Worm (Caenorhabditis elegans) whole organism, young adult: ENCODE measurements around the gene spp-5.
A peak's percentile ranks its signal among the peaks of the same experiment; 100 is the strongest.

ENCODE experiments used
- B0336.3 ChIP-seq: fragments of 200-800 bp; sonication (Bioruptor generic); IDR thresholded peaks from 2 replicates; pipeline ENCODE4 v1.3.6; 2022; ENCODE audit warnings: missing genetic modification characterization, missing compliant biosample characterization
- C06A6.2 ChIP-seq: fragments of 200-800 bp; sonication (Bioruptor generic); conservative IDR thresholded peaks from 2 replicates; pipeline ENCODE4 v1.3.6; 2022; ENCODE audit warnings: missing genetic modification characterization, missing compliant biosample characterization
- F10E7.11 ChIP-seq: sonication (generic microtip); optimal IDR thresholded peaks from 2 replicates; lab custom pipeline; 2017; ENCODE audit warnings: mild to moderate bottlenecking, missing genetic modification characterization, moderate library complexity, missing compliant biosample characterization
- K11D2.4 ChIP-seq: fragments of 200-800 bp; sonication (Bioruptor generic); IDR thresholded peaks from 2 replicates; pipeline ENCODE4 v1.3.6; 2022; ENCODE audit warnings: missing genetic modification reagents, missing genetic modification characterization, missing compliant biosample characterization
- T07F8.4 ChIP-seq: sonication (generic microtip); optimal IDR thresholded peaks from 2 replicates; lab custom pipeline; 2016; ENCODE audit warnings: mild to moderate bottlenecking, missing genetic modification characterization, moderate library complexity, missing compliant biosample characterization
- Y53F4B.3 ChIP-seq: fragments of 200-800 bp; sonication (Bioruptor generic); IDR thresholded peaks from 2 replicates; pipeline ENCODE4 v1.3.6; 2022; ENCODE audit warnings: missing genetic modification reagents, missing genetic modification characterization, missing compliant biosample characterization
- Y53G8AR.9 ChIP-seq: fragments of 200-800 bp; sonication (Bioruptor generic); conservative IDR thresholded peaks from 2 replicates; pipeline ENCODE4 v1.3.6; 2022; ENCODE audit warnings: missing genetic modification reagents, missing genetic modification characterization, missing compliant biosample characterization
- Y79H2A.3 ChIP-seq: fragments of 200-800 bp; sonication (Bioruptor generic); conservative IDR thresholded peaks from 2 replicates; pipeline ENCODE4 v1.3.6; 2022; ENCODE audit warnings: missing genetic modification reagents, missing genetic modification characterization, missing compliant biosample characterization
- ZK185.1 ChIP-seq: sonication (generic microtip); optimal IDR thresholded peaks from 2 replicates; lab custom pipeline; 2016; ENCODE audit warnings: mild to moderate bottlenecking, missing genetic modification characterization, missing compliant biosample characterization; ENCODE audit not compliant: poor library complexity, severe bottlenecking
- akir-1 ChIP-seq: fragments of 200-800 bp; sonication (Bioruptor generic); optimal IDR thresholded peaks from 2 replicates; lab custom pipeline; 2018; ENCODE audit warnings: mild to moderate bottlenecking, missing genetic modification characterization, moderate library complexity, missing compliant biosample characterization
- ama-1 ChIP-seq, 3 experiments: fragments of 150-350 bp in 1 of 3; sonication (generic microtip) in 2 of 3; optimal IDR thresholded peaks; 2 replicates each; lab custom pipeline; 2014 to 2018; ENCODE audit warnings: missing biosample characterization in 2 of 3, missing genetic modification characterization in 2 of 3, missing genetic modification reagents in 2 of 3
- aptf-3 ChIP-seq: fragments of 200-800 bp; sonication (Bioruptor generic); IDR thresholded peaks from 2 replicates; pipeline ENCODE4 v1.3.6; 2022; ENCODE audit warnings: missing genetic modification characterization, missing compliant biosample characterization
- atf-7 ChIP-seq: sonication (generic microtip); optimal IDR thresholded peaks from 2 replicates; lab custom pipeline; 2017; ENCODE audit warnings: mild to moderate bottlenecking, missing genetic modification characterization, missing compliant biosample characterization
- bed-1 ChIP-seq: fragments of 200-800 bp; sonication (Bioruptor generic); IDR thresholded peaks from 2 replicates; pipeline ENCODE4 v1.3.6; 2022; ENCODE audit warnings: missing genetic modification reagents, missing genetic modification characterization, missing compliant biosample characterization
- cebp-1 ChIP-seq, 2 experiments: fragments of 200-800 bp in 1 of 2; sonication (Bioruptor generic) in 1 of 2; sonication (generic microtip) in 1 of 2; IDR thresholded peaks in 1 of 2; optimal IDR thresholded peaks in 1 of 2; 2 replicates each; pipeline versions ENCODE4 v1.3.6 to Lab custom; 2017 to 2022; ENCODE audit warnings: missing compliant biosample characterization in 2 of 2, missing genetic modification characterization in 2 of 2, mild to moderate bottlenecking in 1 of 2, missing genetic modification reagents in 1 of 2, moderate library complexity in 1 of 2
- cebp-2 ChIP-seq: fragments of 200-800 bp; sonication (Bioruptor generic); IDR thresholded peaks from 2 replicates; pipeline ENCODE4 v1.3.6; 2022; ENCODE audit warnings: missing genetic modification characterization, missing compliant biosample characterization
- ceh-40 ChIP-seq: fragments of 200-800 bp; sonication (Bioruptor generic); IDR thresholded peaks from 2 replicates; pipeline ENCODE4 v1.3.6; 2022; ENCODE audit warnings: missing genetic modification characterization, missing compliant biosample characterization
- ceh-58 ChIP-seq: fragments of 200-800 bp; sonication (Bioruptor generic); IDR thresholded peaks from 2 replicates; pipeline ENCODE4 v1.3.6; 2022; ENCODE audit warnings: missing genetic modification characterization, missing compliant biosample characterization
- ceh-79 ChIP-seq: sonication (generic microtip); optimal IDR thresholded peaks from 2 replicates; lab custom pipeline; 2017; ENCODE audit warnings: mild to moderate bottlenecking, missing genetic modification characterization, missing compliant biosample characterization
- dpff-1 ChIP-seq: sonication (generic microtip); optimal IDR thresholded peaks from 2 replicates; lab custom pipeline; 2017; ENCODE audit warnings: mild to moderate bottlenecking, missing genetic modification characterization, missing compliant biosample characterization
- egl-18 ChIP-seq: fragments of 200-800 bp; sonication (Bioruptor generic); IDR thresholded peaks from 2 replicates; pipeline ENCODE4 v1.3.6; 2022; ENCODE audit warnings: missing genetic modification reagents, missing genetic modification characterization, missing compliant biosample characterization
- ets-4 ChIP-seq: fragments of 200-800 bp; sonication (Bioruptor generic); optimal IDR thresholded peaks from 2 replicates; lab custom pipeline; 2018; ENCODE audit warnings: mild to moderate bottlenecking, missing genetic modification characterization, missing compliant biosample characterization
- him-1 ChIP-seq: sonication (generic microtip); optimal IDR thresholded peaks from 2 replicates; lab custom pipeline; 2016; ENCODE audit warnings: missing genotype, missing genetic modification reagents, missing genetic modification characterization, missing compliant biosample characterization
- hmg-1.2 ChIP-seq: fragments of 200-800 bp; sonication (Bioruptor generic); IDR thresholded peaks from 2 replicates; pipeline ENCODE4 v1.3.6; 2022; ENCODE audit warnings: missing genetic modification reagents, missing genetic modification characterization, missing compliant biosample characterization
- hrde-1 ChIP-seq: sonication (generic microtip); optimal IDR thresholded peaks from 2 replicates; lab custom pipeline; 2016; ENCODE audit warnings: missing genetic modification characterization, mild to moderate bottlenecking, missing compliant biosample characterization, moderate library complexity, missing genotype, missing genetic modification reagents, borderline replicate concordance
- hsf-1 ChIP-seq: fragments of 200-800 bp; sonication (Bioruptor generic); IDR thresholded peaks from 2 replicates; pipeline ENCODE4 v1.3.6; 2022; ENCODE audit warnings: missing genetic modification reagents, missing genetic modification characterization, missing compliant biosample characterization
- lin-26 ChIP-seq: fragments of 200-800 bp; sonication (Bioruptor generic); IDR thresholded peaks from 2 replicates; pipeline ENCODE4 v1.3.6; 2022; ENCODE audit warnings: missing genetic modification reagents, missing genetic modification characterization, missing compliant biosample characterization
- lin-35 ChIP-seq, 3 experiments: fragments of 150-350 bp in 2 of 3; sonication (generic microtip) in 1 of 3; optimal IDR thresholded peaks; 2 replicates each; lab custom pipeline; 2014 to 2018; ENCODE audit warnings: missing biosample characterization in 3 of 3, missing genetic modification characterization in 3 of 3, missing genetic modification reagents in 3 of 3
- madf-6 ChIP-seq: fragments of 200-800 bp; sonication (Bioruptor generic); IDR thresholded peaks from 2 replicates; pipeline ENCODE4 v1.3.6; 2022; ENCODE audit warnings: missing genetic modification reagents, missing genetic modification characterization, missing compliant biosample characterization
- nfyb-1 ChIP-seq: fragments of 200-800 bp; sonication (Bioruptor generic); IDR thresholded peaks from 2 replicates; pipeline ENCODE4 v1.3.6; 2022; ENCODE audit warnings: missing genetic modification reagents, missing genetic modification characterization, missing compliant biosample characterization
- nhr-80 ChIP-seq: sonication (generic microtip); optimal IDR thresholded peaks from 2 replicates; lab custom pipeline; 2016; ENCODE audit warnings: missing genetic modification characterization, missing compliant biosample characterization
- rcor-1 ChIP-seq: fragments of 200-800 bp; sonication (Bioruptor generic); IDR thresholded peaks from 2 replicates; pipeline ENCODE4 v1.3.6; 2022; ENCODE audit warnings: missing genetic modification reagents, missing genetic modification characterization, missing compliant biosample characterization
- repo-1 ChIP-seq: sonication (generic microtip); optimal IDR thresholded peaks from 2 replicates; lab custom pipeline; 2017; ENCODE audit warnings: mild to moderate bottlenecking, missing genetic modification characterization, missing compliant biosample characterization
- sdz-38 ChIP-seq: sonication (generic microtip); optimal IDR thresholded peaks from 2 replicates; lab custom pipeline; 2016; ENCODE audit warnings: missing genotype, missing genetic modification characterization, missing compliant biosample characterization
- snpc-1.1 ChIP-seq: sonication (generic microtip); optimal IDR thresholded peaks from 2 replicates; lab custom pipeline; 2017; ENCODE audit warnings: missing genetic modification characterization, mild to moderate bottlenecking, missing compliant biosample characterization, antibody characterized with exemption, moderate library complexity, missing genotype, missing genetic modification reagents; ENCODE audit not compliant: insufficient read depth
- snpc-4 ChIP-seq, 5 experiments: fragments of 150-350 bp in 1 of 5; sonication (generic microtip) in 4 of 5; optimal IDR thresholded peaks; 2 replicates each; lab custom pipeline; 2014 to 2018; ENCODE audit warnings: missing genetic modification characterization in 5 of 5, missing biosample characterization in 3 of 5, antibody characterized with exemption in 2 of 5, mild to moderate bottlenecking in 2 of 5, missing compliant biosample characterization in 2 of 5, missing genotype in 2 of 5, moderate library complexity in 2 of 5, missing genetic modification reagents in 1 of 5
- somi-1 ChIP-seq: fragments of 200-800 bp; sonication (Bioruptor generic); optimal IDR thresholded peaks from 2 replicates; lab custom pipeline; 2018; ENCODE audit warnings: mild to moderate bottlenecking, missing genetic modification characterization, missing compliant biosample characterization
- tlf-1 ChIP-seq: fragments of 200-800 bp; sonication (Bioruptor generic); optimal IDR thresholded peaks from 2 replicates; lab custom pipeline; 2018; ENCODE audit warnings: mild to moderate bottlenecking, missing genetic modification characterization, missing compliant biosample characterization
- zim-3 ChIP-seq: sonication (generic microtip); optimal IDR thresholded peaks from 2 replicates; lab custom pipeline; 2017; ENCODE audit warnings: mild to moderate bottlenecking, missing genetic modification characterization, moderate library complexity, missing compliant biosample characterization
- ztf-18 ChIP-seq: sonication (generic microtip); optimal IDR thresholded peaks from 2 replicates; lab custom pipeline; 2016; ENCODE audit warnings: missing genotype, mild to moderate bottlenecking, missing genetic modification characterization, missing compliant biosample characterization
- ztf-25 ChIP-seq: fragments of 200-800 bp; sonication (Bioruptor generic); IDR thresholded peaks from 2 replicates; pipeline ENCODE4 v1.3.6; 2022; ENCODE audit warnings: missing genetic modification reagents, missing genetic modification characterization, missing compliant biosample characterization
- ztf-28 ChIP-seq: fragments of 200-800 bp; sonication (Bioruptor generic); IDR thresholded peaks from 2 replicates; pipeline ENCODE4 v1.3.6; 2022; ENCODE audit warnings: missing genetic modification reagents, missing genetic modification characterization, missing compliant biosample characterization

spp-5 gene

DNA sequence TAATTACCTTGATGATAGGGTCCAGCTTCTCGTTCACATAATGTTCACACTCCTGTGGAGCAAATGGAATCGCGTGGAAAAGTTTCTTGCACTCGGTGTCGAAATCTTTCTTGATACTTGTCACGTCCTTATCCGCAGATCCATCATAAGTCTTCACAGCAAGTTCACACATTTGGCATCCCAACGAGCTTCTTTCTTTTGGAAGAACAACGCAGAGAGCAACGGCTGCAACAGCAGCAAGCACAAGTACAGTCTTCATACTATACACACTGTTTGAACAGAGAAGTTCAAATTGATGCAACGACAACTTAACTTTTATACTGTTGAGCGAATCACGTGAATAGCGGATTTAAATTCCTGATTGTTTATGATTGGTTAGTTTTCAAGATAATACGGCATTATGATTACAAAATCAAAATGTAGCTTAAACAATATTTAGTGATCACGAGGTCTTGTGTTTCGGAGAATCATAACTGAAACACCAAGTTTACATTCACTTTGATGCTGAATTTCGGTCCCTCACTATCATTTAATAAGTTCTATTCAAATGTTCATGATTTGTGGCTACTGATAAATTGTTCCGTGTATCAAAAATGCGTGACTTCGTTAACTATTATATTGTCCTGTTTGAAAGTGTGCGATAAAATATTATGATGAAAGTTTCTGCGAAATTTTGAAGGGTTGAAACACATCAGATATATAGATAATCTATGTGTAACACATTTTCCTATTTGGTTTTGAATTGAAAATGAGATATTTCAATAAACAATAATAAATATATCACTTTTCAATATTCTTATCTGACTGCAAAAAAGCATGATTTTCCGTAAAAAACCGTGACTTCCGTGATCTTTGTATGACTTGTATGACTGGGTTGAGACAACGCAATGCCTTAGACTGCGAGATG, 3.4 kb downstream of the spp-5 start, which contains the start of the genes spp-2 and spp-6 (continued):
- TF ChIP-seq Y53F4B.3 (GFP tag; lab: Robert Waterston, UW): no peak
- TF ChIP-seq ZK185.1 (tag; lab: Kevin White, UChicago): peak; percentile 3
- TF ChIP-seq hmg-1.2 (GFP tag; lab: Robert Waterston, UW): 0 out of 2 replicates have a peak, but pooled peaks have one; percentile 6
- no peak for TF ChIP-seq egl-18 (GFP tag; lab: Robert Waterston, UW)
- TF ChIP-seq cebp-2 (GFP tag; lab: Robert Waterston, UW): 0 out of 2 replicates have a peak, but pooled peaks have one; percentile 24
- no peak for TF ChIP-seq hrde-1 (tag; lab: Kevin White, UChicago)
- TF ChIP-seq ceh-58 (GFP tag; lab: Robert Waterston, UW): no peak
- no peak for TF ChIP-seq cebp-1 (GFP tag; IDR thresholded peaks at IDR 0.05; lab: Robert Waterston, UW)
- peak; percentile 24 for TF ChIP-seq cebp-1 (tag; optimal IDR thresholded peaks at IDR 0.05; lab: Kevin White, UChicago)
- TF ChIP-seq snpc-4 (GFP tag; optimal IDR thresholded peaks at IDR 0.05; lab: Kevin White, UChicago): no peak
- TF ChIP-seq snpc-4 (tag; optimal IDR thresholded peaks at IDR 0.05; lab: Kevin White, UChicago): no peak
- peak; percentile 35; the same call in 1 of the 2 replicates for TF ChIP-seq B0336.3 (GFP tag; lab: Robert Waterston, UW)
- no peak for TF ChIP-seq bed-1 (GFP tag; lab: Robert Waterston, UW)
- TF ChIP-seq Y53G8AR.9 (GFP tag; lab: Robert Waterston, UW): peak; percentile 79
- no peak for TF ChIP-seq ceh-40 (GFP tag; lab: Robert Waterston, UW)
- no peak for TF ChIP-seq ceh-79 (tag; lab: Kevin White, UChicago)
- no peak for TF ChIP-seq C06A6.2 (GFP tag; lab: Robert Waterston, UW)
- no peak for TF ChIP-seq T07F8.4 (tag; lab: Kevin White, UChicago)
- TF ChIP-seq, all 124 proteins: peak for 12

DNA sequence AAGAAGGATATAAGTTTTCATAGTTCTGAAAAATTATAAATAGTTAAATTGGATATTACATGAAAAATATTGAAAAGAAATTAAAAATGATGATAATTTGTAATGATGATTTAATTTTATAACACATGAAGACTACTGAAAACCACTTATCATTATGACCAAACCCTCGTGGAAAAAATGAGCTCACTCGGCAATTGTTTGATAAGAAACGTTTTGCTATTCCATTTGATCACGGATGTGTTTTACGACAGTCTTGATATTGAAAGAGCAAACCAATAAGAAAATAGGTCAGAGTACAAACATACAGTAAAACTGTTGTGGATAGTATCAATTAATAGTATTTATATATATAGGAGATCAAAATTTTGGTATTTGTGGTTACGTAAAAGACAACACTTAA, 4.8 kb downstream of the spp-5 start, which contains the start of gene spp-3:
TSS of gene spp-3 (minus strand) at position 25 of the 400 bp plus-strand sequence.
- TF ChIP-seq ztf-28 (GFP tag; lab: Robert Waterston, UW): no peak
- no peak for TF ChIP-seq dpff-1 (tag; lab: Kevin White, UChicago)
- 0 out of 2 replicates have a peak, but pooled peaks have one; percentile 56 for TF ChIP-seq nfyb-1
- peak; percentile 20 for TF ChIP-seq atf-7 (tag; lab: Kevin White, UChicago)
- TF ChIP-seq ama-1 (optimal IDR thresholded peaks at IDR 0.05; lab: Kevin White, UChicago): no peak
- TF ChIP-seq ama-1 (GFP tag; optimal IDR thresholded peaks at IDR 0.05; lab: Kevin White, UChicago): no peak
- TF ChIP-seq snpc-1.1: no peak
- TF ChIP-seq ztf-25 (GFP tag; lab: Robert Waterston, UW): no peak
- TF ChIP-seq K11D2.4: no peak
- TF ChIP-seq sdz-38: no peak
- no peak for TF ChIP-seq cebp-2 (GFP tag; lab: Robert Waterston, UW)
- TF ChIP-seq nhr-80 (tag; lab: Kevin White, UChicago): peak; percentile 82
- TF ChIP-seq lin-26 (GFP tag; lab: Robert Waterston, UW): no peak
- no peak for TF ChIP-seq him-1 (tag; lab: Kevin White, UChicago)
- TF ChIP-seq B0336.3 (GFP tag; lab: Robert Waterston, UW): no peak; the same call in 1 of the 2 replicates
- TF ChIP-seq lin-35 (GFP tag; optimal IDR thresholded peaks at IDR 0.05; lab: Kevin White, UChicago): no peak
- TF ChIP-seq ceh-40 (GFP tag; lab: Robert Waterston, UW): no peak
- TF ChIP-seq cebp-1 (GFP tag; IDR thresholded peaks at IDR 0.05; lab: Robert Waterston, UW): no peak
- peak; percentile 40 for TF ChIP-seq cebp-1 (tag; optimal IDR thresholded peaks at IDR 0.05; lab: Kevin White, UChicago)
- TF ChIP-seq zim-3: no peak
- TF ChIP-seq ets-4 (GFP tag; lab: Kevin White, UChicago): peak; percentile 65
- no peak for TF ChIP-seq somi-1 (GFP tag; lab: Kevin White, UChicago)
- TF ChIP-seq repo-1 (tag; lab: Kevin White, UChicago): no peak
- 0 out of 2 replicates have a peak, but pooled peaks have one; percentile 5 for TF ChIP-seq madf-6 (GFP tag; lab: Robert Waterston, UW)
- no peak for TF ChIP-seq egl-18 (GFP tag; lab: Robert Waterston, UW)
- no peak for TF ChIP-seq hsf-1
- TF ChIP-seq Y79H2A.3 (GFP tag; lab: Robert Waterston, UW): no peak
- TF ChIP-seq aptf-3 (GFP tag; lab: Robert Waterston, UW): no peak
- TF ChIP-seq rcor-1: no peak
- TF ChIP-seq tlf-1: no peak
- no peak for TF ChIP-seq ztf-18 (tag; lab: Kevin White, UChicago)
- no peak for TF ChIP-seq F10E7.11 (tag; lab: Kevin White, UChicago)
- no peak for TF ChIP-seq ceh-58 (GFP tag; lab: Robert Waterston, UW)
- TF ChIP-seq akir-1 (GFP tag; lab: Kevin White, UChicago): no peak
